Fruit fly (Drosophila melanogaster): Measurements from ENCODE around the gene Wwox.
A peak's percentile ranks its signal among the peaks of the same experiment; 100 is the strongest.

- peak; percentile 52 for TF ChIP-seq Snoo (tag; optimal IDR thresholded peaks at IDR 0.05)
- TF ChIP-seq rn (GFP tag; IDR thresholded peaks at IDR 0.05) = peak; percentile 77; the same call in 1 of the 2 replicates
Measured at dm6 chr2L:8001694-8002627, 2.1 kb downstream of the Wwox start.
